Fruit fly (Drosophila melanogaster) whole organism, prepupa: ENCODE measurements around the gene CG15385.

Experiments used
- Blimp-1 ChIP-seq: fragments of 200-800 bp; sonication (Bioruptor generic); optimal IDR thresholded peaks from 3 replicates; lab custom pipeline; 2017; ENCODE audit warnings: missing biosample characterization, missing genetic modification characterization, mild to moderate bottlenecking, moderate library complexity, missing genetic modification reagents
- CG10631 ChIP-seq: fragments of 200-800 bp; sonication (Bioruptor generic); optimal IDR thresholded peaks from 2 replicates; lab custom pipeline; 2016; ENCODE audit warnings: missing biosample characterization, missing genetic modification characterization
- CG10669 ChIP-seq: fragments of 200-800 bp; sonication (Bioruptor generic); optimal IDR thresholded peaks from 3 replicates; lab custom pipeline; 2018; ENCODE audit warnings: missing biosample characterization, mild to moderate bottlenecking, missing genetic modification characterization, moderate library complexity
- CG1621 ChIP-seq: fragments of 200-800 bp; sonication (Bioruptor generic); optimal IDR thresholded peaks from 3 replicates; lab custom pipeline; 2018; ENCODE audit warnings: missing biosample characterization, mild to moderate bottlenecking, missing genetic modification characterization
- CG16779 ChIP-seq: fragments of 200-800 bp; sonication (Bioruptor generic); optimal IDR thresholded peaks from 3 replicates; lab custom pipeline; 2017; ENCODE audit warnings: missing biosample characterization, mild to moderate bottlenecking, missing genetic modification characterization
- CG32006 ChIP-seq: fragments of 200-800 bp; sonication (Bioruptor generic); optimal IDR thresholded peaks from 3 replicates; lab custom pipeline; 2017; ENCODE audit warnings: missing biosample characterization, mild to moderate bottlenecking, missing genetic modification characterization
- CG34406 ChIP-seq: fragments of 200-800 bp; sonication (Bioruptor generic); optimal IDR thresholded peaks from 3 replicates; lab custom pipeline; 2016; ENCODE audit warnings: missing biosample characterization, missing genetic modification characterization
- CG3919 ChIP-seq: fragments of 200-800 bp; sonication (Bioruptor generic); optimal IDR thresholded peaks from 3 replicates; lab custom pipeline; 2016; ENCODE audit warnings: missing biosample characterization, missing genetic modification characterization
- CG6163 ChIP-seq: fragments of 200-800 bp; sonication (Bioruptor generic); IDR thresholded peaks from 3 replicates; pipeline ENCODE4 v1.3.6; 2022; ENCODE audit warnings: missing biosample characterization, missing genetic modification characterization
- CG6276 ChIP-seq: fragments of 200-800 bp; sonication (Bioruptor generic); optimal IDR thresholded peaks from 2 replicates; lab custom pipeline; 2017; ENCODE audit warnings: missing biosample characterization, mild to moderate bottlenecking, missing genetic modification characterization
- CG6854 ChIP-seq: fragments of 200-800 bp; sonication (Bioruptor generic); optimal IDR thresholded peaks from 2 replicates; lab custom pipeline; 2017; ENCODE audit warnings: missing biosample characterization, mild to moderate bottlenecking, missing genetic modification characterization
- CG7368 ChIP-seq: fragments of 200-800 bp; sonication (Bioruptor generic); optimal IDR thresholded peaks from 3 replicates; lab custom pipeline; 2016; ENCODE audit warnings: missing biosample characterization, missing genetic modification characterization
- CG8119 ChIP-seq: fragments of 200-800 bp; sonication (Bioruptor generic); IDR thresholded peaks from 3 replicates; pipeline ENCODE4 v1.3.6; 2022; ENCODE audit warnings: missing biosample characterization, missing genetic modification characterization
- CG8319 ChIP-seq: fragments of 200-800 bp; sonication (Bioruptor generic); optimal IDR thresholded peaks from 3 replicates; lab custom pipeline; 2016; ENCODE audit warnings: missing biosample characterization, missing genetic modification characterization
- Eip75B ChIP-seq: fragments of 200-800 bp; sonication (Bioruptor generic); optimal IDR thresholded peaks from 3 replicates; lab custom pipeline; 2016; ENCODE audit warnings: missing biosample characterization, missing genetic modification characterization
- Eip78C ChIP-seq: fragments of 200-800 bp; sonication (Bioruptor generic); peaks from one replicate; lab custom pipeline; 2016; ENCODE audit warnings: missing biosample characterization, missing genetic modification characterization
- Eip93F ChIP-seq: fragments of 200-800 bp; sonication (Bioruptor generic); optimal IDR thresholded peaks from 2 replicates; lab custom pipeline; 2016; ENCODE audit warnings: missing biosample characterization, mild to moderate bottlenecking, missing genetic modification characterization
- Ets21C ChIP-seq: fragments of 200-800 bp; sonication (Bioruptor generic); optimal IDR thresholded peaks from 3 replicates; lab custom pipeline; 2016; ENCODE audit warnings: missing biosample characterization, missing genetic modification characterization
- Ets96B ChIP-seq: fragments of 200-800 bp; optimal IDR thresholded peaks from 2 replicates; lab custom pipeline; 2019; ENCODE audit warnings: missing biosample characterization, mild to moderate bottlenecking, missing genetic modification characterization, moderate library complexity
- Gug ChIP-seq: fragments of 200-800 bp; sonication (Bioruptor generic); IDR thresholded peaks from 2 replicates; pipeline ENCODE4 v1.3.6; 2022; ENCODE audit warnings: missing biosample characterization, missing genetic modification characterization
- Hr38 ChIP-seq: sonication (Bioruptor generic); optimal IDR thresholded peaks from 2 replicates; lab custom pipeline; 2016; ENCODE audit warnings: missing biosample characterization, missing genetic modification characterization
- Hr39 ChIP-seq: fragments of 200-800 bp; sonication (Bioruptor generic); optimal IDR thresholded peaks from 2 replicates; lab custom pipeline; 2016; ENCODE audit warnings: missing biosample characterization, missing genetic modification characterization
- Hr4 ChIP-seq: fragments of 200-800 bp; sonication (Bioruptor generic); optimal IDR thresholded peaks from 3 replicates; lab custom pipeline; 2016; ENCODE audit warnings: missing biosample characterization, missing genetic modification characterization
- OdsH ChIP-seq: fragments of 200-800 bp; sonication (Bioruptor generic); optimal IDR thresholded peaks from 3 replicates; lab custom pipeline; 2016; ENCODE audit warnings: missing biosample characterization, missing genetic modification characterization
- Sox102F ChIP-seq: fragments of 200-800 bp; sonication (Bioruptor generic); optimal IDR thresholded peaks from 2 replicates; lab custom pipeline; 2016; ENCODE audit warnings: missing biosample characterization, mild to moderate bottlenecking, missing genetic modification characterization
- Sox14 ChIP-seq: fragments of 200-800 bp; sonication (Bioruptor generic); optimal IDR thresholded peaks from 3 replicates; lab custom pipeline; 2016; ENCODE audit warnings: missing biosample characterization, missing genetic modification characterization
- Sox15 ChIP-seq: fragments of 200-800 bp; sonication (Bioruptor generic); optimal IDR thresholded peaks from 3 replicates; lab custom pipeline; 2016; ENCODE audit warnings: missing biosample characterization, missing genetic modification characterization
- achi ChIP-seq: fragments of 200-800 bp; sonication (Bioruptor generic); optimal IDR thresholded peaks from 3 replicates; lab custom pipeline; 2016; ENCODE audit warnings: missing biosample characterization, missing genetic modification characterization
- acj6 ChIP-seq: fragments of 200-800 bp; sonication (Bioruptor generic); optimal IDR thresholded peaks from 3 replicates; lab custom pipeline; 2016; ENCODE audit warnings: missing biosample characterization, missing genetic modification characterization
- dsx ChIP-seq: fragments of 200-800 bp; optimal IDR thresholded peaks from 3 replicates; lab custom pipeline; 2019; ENCODE audit warnings: missing biosample characterization, mild to moderate bottlenecking, missing genetic modification characterization, moderate library complexity; ENCODE audit not compliant: poor library complexity, severe bottlenecking
- eg ChIP-seq: fragments of 200-800 bp; sonication (Bioruptor generic); IDR thresholded peaks from 3 replicates; pipeline ENCODE4 v1.3.6; 2022; ENCODE audit warnings: missing biosample characterization, missing genetic modification characterization
- esn ChIP-seq: fragments of 200-800 bp; sonication (Bioruptor generic); optimal IDR thresholded peaks from 2 replicates; lab custom pipeline; 2016; ENCODE audit warnings: missing biosample characterization, mild to moderate bottlenecking, missing genetic modification characterization, moderate library complexity
- fd59A ChIP-seq: fragments of 200-800 bp; sonication (Bioruptor generic); optimal IDR thresholded peaks from 2 replicates; lab custom pipeline; 2017; ENCODE audit warnings: missing biosample characterization, mild to moderate bottlenecking, missing genetic modification characterization, missing genetic modification reagents
- net ChIP-seq: fragments of 200-800 bp; sonication (Bioruptor generic); optimal IDR thresholded peaks from 3 replicates; lab custom pipeline; 2016; ENCODE audit warnings: missing biosample characterization, missing genetic modification characterization
- pdm3 ChIP-seq: fragments of 200-800 bp; sonication (Bioruptor generic); optimal IDR thresholded peaks from 3 replicates; lab custom pipeline; 2016; ENCODE audit warnings: missing biosample characterization, missing genetic modification characterization
- ss ChIP-seq, 2 experiments: fragments of 200-800 bp; sonication (Bioruptor generic); optimal IDR thresholded peaks; 2 replicates in 1 of 2; 3 replicates in 1 of 2; lab custom pipeline; 2017 to 2018; ENCODE audit warnings: mild to moderate bottlenecking in 2 of 2, missing biosample characterization in 2 of 2, missing genetic modification characterization in 2 of 2, moderate library complexity in 1 of 2
- svp ChIP-seq: fragments of 200-800 bp; sonication (Bioruptor generic); peaks from one replicate; lab custom pipeline; 2016; ENCODE audit warnings: missing biosample characterization, missing genetic modification characterization

Gene CG15385

dm6 chr2L:2226259-2227121, 14.1 kb upstream of the CG15385 start, which contains the start of the genes CG15387 and sau (continued):
- peak; percentile 77 for TF ChIP-seq eg (GFP tag; lab: Robert Waterston, UW)
- TF ChIP-seq Sox14 = peak; percentile 88
- peak; percentile 90 for TF ChIP-seq acj6 (GFP tag; lab: Kevin White, UChicago)
- peak; percentile 80 for TF ChIP-seq net (GFP tag; lab: Kevin White, UChicago)
- peak; percentile 83 for TF ChIP-seq CG6163 (GFP tag; lab: Robert Waterston, UW)
- TF ChIP-seq CG32006 (GFP tag; lab: Kevin White, UChicago) = peak; percentile 69
- peak; percentile 75 for TF ChIP-seq CG7368 (GFP tag; lab: Kevin White, UChicago)
- TF ChIP-seq Sox102F (GFP tag; lab: Kevin White, UChicago) = peak; percentile 87
- peak; percentile 79 for TF ChIP-seq CG10669 (GFP tag; lab: Kevin White, UChicago)
- peak; percentile 88 for TF ChIP-seq CG10631 (GFP tag; lab: Kevin White, UChicago)
- TF ChIP-seq Ets21C (GFP tag; lab: Kevin White, UChicago) = peak; percentile 85
- peak; percentile 2 for TF ChIP-seq CG16779 (tag; lab: Kevin White, UChicago)
- TF ChIP-seq Eip93F (GFP tag; lab: Kevin White, UChicago) = peak; percentile 27
- peak; percentile 93 for TF ChIP-seq Hr39 (GFP tag; lab: Kevin White, UChicago)
- peak; percentile 82 for TF ChIP-seq achi (GFP tag; lab: Kevin White, UChicago)
- peak; percentile 79 for TF ChIP-seq Ets96B (tag; lab: Kevin White, UChicago)
- peak; percentile 67 for TF ChIP-seq fd59A (GFP tag; lab: Kevin White, UChicago)

- no peak for TF ChIP-seq Ets96B (tag; lab: Kevin White, UChicago)
- TF ChIP-seq CG10631 (GFP tag; lab: Kevin White, UChicago) = no peak
- TF ChIP-seq CG6854 (GFP tag; lab: Kevin White, UChicago) = no peak
- TF ChIP-seq eg (GFP tag; lab: Robert Waterston, UW) = 0 out of 3 replicates have a peak, but pooled peaks have one; percentile 38
- peak; percentile 10 for TF ChIP-seq pdm3 (GFP tag; lab: Kevin White, UChicago)
- no peak for TF ChIP-seq Sox14
- no peak for TF ChIP-seq CG10669 (GFP tag; lab: Kevin White, UChicago)
- peak in 1 of 2 experiments; percentile 6 for TF ChIP-seq ss (GFP tag; optimal IDR thresholded peaks at IDR 0.05; lab: Kevin White, UChicago)
- TF ChIP-seq Blimp-1 (GFP tag; lab: Kevin White, UChicago) = no peak
- TF ChIP-seq svp (GFP tag; lab: Kevin White, UChicago) = peak; percentile 78
- no peak for TF ChIP-seq Ets21C (GFP tag; lab: Kevin White, UChicago)
- no peak for TF ChIP-seq CG8319 (GFP tag; lab: Kevin White, UChicago)
- TF ChIP-seq CG34406 (GFP tag; lab: Kevin White, UChicago) = no peak
- TF ChIP-seq CG6276 (GFP tag; lab: Kevin White, UChicago) = peak; percentile 33
- peak; percentile 48; the same call in 1 of the 3 replicates for TF ChIP-seq CG8119 (GFP tag; lab: Robert Waterston, UW)
- no peak for TF ChIP-seq esn (GFP tag; lab: Kevin White, UChicago)
- no peak for TF ChIP-seq Hr4 (GFP tag; lab: Kevin White, UChicago)
- TF ChIP-seq CG3919 (GFP tag; lab: Kevin White, UChicago) = peak; percentile 4
- TF ChIP-seq Eip75B = no peak
- TF ChIP-seq Hr38 = no peak
- TF ChIP-seq dsx (GFP tag; lab: Kevin White, UChicago) = peak; percentile 8
- TF ChIP-seq Gug = no peak
- TF ChIP-seq Eip78C = peak; percentile 78
- peak; percentile 30 for TF ChIP-seq OdsH (GFP tag; lab: Kevin White, UChicago)
- no peak for TF ChIP-seq Sox15
- peak; percentile 46 for TF ChIP-seq CG32006 (GFP tag; lab: Kevin White, UChicago)
- no peak for TF ChIP-seq net (GFP tag; lab: Kevin White, UChicago)
- TF ChIP-seq Sox102F (GFP tag; lab: Kevin White, UChicago) = no peak
- peak; percentile 41; the same call in 1 of the 3 replicates for TF ChIP-seq CG6163 (GFP tag; lab: Robert Waterston, UW)
- no peak for TF ChIP-seq CG1621 (tag; lab: Kevin White, UChicago)
- TF ChIP-seq, all 60 proteins: peak for 12
These were observed 10.0 kb upstream of the CG15385 start for dm6 chr2L:2222377-2222776.
